Fruit fly (Drosophila melanogaster): Measurements from ENCODE around the gene AP-1gamma.

The AP-1gamma gene

DNA sequence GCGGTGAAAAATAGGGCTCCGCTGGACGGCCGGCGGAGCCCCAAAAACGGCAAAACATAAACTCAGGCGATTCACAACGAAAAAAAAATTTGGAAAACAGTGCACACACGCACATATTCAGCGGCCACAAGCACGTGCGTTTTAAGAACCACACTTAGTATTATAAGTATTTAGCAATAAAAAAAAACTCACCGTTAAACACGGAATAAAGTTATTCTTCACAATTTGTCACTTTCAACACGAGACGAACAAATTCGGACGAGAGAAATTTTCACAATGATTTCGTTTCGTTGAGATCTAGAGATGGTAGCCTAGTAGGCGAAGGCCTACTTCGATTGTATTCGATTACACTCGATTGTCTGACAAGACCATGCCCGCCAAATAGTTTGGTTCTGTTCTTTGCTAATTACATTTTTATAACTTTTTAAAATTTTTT lies 47.9 kb downstream of the AP-1gamma start, which contains the start of gene His3.3B (continued):
- TF ChIP-seq Hr51 (GFP tag; optimal IDR thresholded peaks at IDR 0.05) = no peak
- no peak for TF ChIP-seq row (GFP tag; IDR thresholded peaks at IDR 0.05)
- no peak for TF ChIP-seq abd-A (tag; optimal IDR thresholded peaks at IDR 0.05)
- peak; percentile 1 for TF ChIP-seq nau (GFP tag; optimal IDR thresholded peaks at IDR 0.05)
- no peak for TF ChIP-seq CG2129 (GFP tag; IDR thresholded peaks at IDR 0.05; ENCODE audit: partially characterized antibody)
- no peak for TF ChIP-seq jing (GFP tag; optimal IDR thresholded peaks at IDR 0.05)
- TF ChIP-seq sob (GFP tag; IDR thresholded peaks at IDR 0.05) = no peak
- no peak for TF ChIP-seq Kr (GFP tag; optimal IDR thresholded peaks at IDR 0.05)
- peak; percentile 17 for TF ChIP-seq CG17385 (GFP tag; optimal IDR thresholded peaks at IDR 0.05)
- peak; percentile 42 for TF ChIP-seq CG14710 (tag; optimal IDR thresholded peaks at IDR 0.05)
- peak; percentile 38; the same call in 1 of the 2 replicates for TF ChIP-seq bowl (GFP tag; IDR thresholded peaks at IDR 0.05)
- TF ChIP-seq Abd-B (GFP tag; optimal IDR thresholded peaks at IDR 0.05) = no peak
- TF ChIP-seq Aef1 (GFP tag; IDR thresholded peaks at IDR 0.05) = no peak
- no peak for TF ChIP-seq Hey (tag; optimal IDR thresholded peaks at IDR 0.05)
- TF ChIP-seq CG2712 (tag; optimal IDR thresholded peaks at IDR 0.05) = no peak
- no peak for TF ChIP-seq CG11247 (GFP tag; IDR thresholded peaks at IDR 0.05)
- no peak for TF ChIP-seq Tbp (GFP tag; optimal IDR thresholded peaks at IDR 0.05)
- no peak for TF ChIP-seq sug (tag; optimal IDR thresholded peaks at IDR 0.05)
- TF ChIP-seq Nf-YC (tag; optimal IDR thresholded peaks at IDR 0.05) = no peak
- TF ChIP-seq CG3163 (GFP tag; optimal IDR thresholded peaks at IDR 0.05) = no peak
- TF ChIP-seq CG4730 (GFP tag; IDR thresholded peaks at IDR 0.05) = no peak
- no peak for TF ChIP-seq Rx (GFP tag; IDR thresholded peaks at IDR 0.05)
- TF ChIP-seq psq (GFP tag; optimal IDR thresholded peaks at IDR 0.05) = no peak
- TF ChIP-seq CG1024 (GFP tag; IDR thresholded peaks at IDR 0.05) = no peak
- TF ChIP-seq Scr (GFP tag; IDR thresholded peaks at IDR 0.05; ENCODE audit: partially characterized antibody) = peak; percentile 41
- TF ChIP-seq CG10959 (GFP tag; IDR thresholded peaks at IDR 0.05) = no peak
- no peak for TF ChIP-seq tin (GFP tag; optimal IDR thresholded peaks at IDR 0.05)
- peak; percentile 22 for TF ChIP-seq lilli (GFP tag; optimal IDR thresholded peaks at IDR 0.05)
- TF ChIP-seq CG31441 (GFP tag; IDR thresholded peaks at IDR 0.05) = no peak; the same call in 1 of the 2 replicates
- TF ChIP-seq E2f1 (GFP tag; IDR thresholded peaks at IDR 0.05) = no peak
- TF ChIP-seq CG33557 (GFP tag; optimal IDR thresholded peaks at IDR 0.05) = peak; percentile 11
- TF ChIP-seq CG7357 (GFP tag; IDR thresholded peaks at IDR 0.05) = no peak
- TF ChIP-seq Doc2 (GFP tag; IDR thresholded peaks at IDR 0.05) = no peak
- TF ChIP-seq br (optimal IDR thresholded peaks at IDR 0.05) = no peak
- no peak for TF ChIP-seq prd (optimal IDR thresholded peaks at IDR 0.05)
- no peak for TF ChIP-seq prd (GFP tag; IDR thresholded peaks at IDR 0.05)
- TF ChIP-seq CG6254 (GFP tag; optimal IDR thresholded peaks at IDR 0.05) = no peak
- peak; percentile 31 for TF ChIP-seq CG15269 (tag; optimal IDR thresholded peaks at IDR 0.05)
- TF ChIP-seq CG11504 (tag; optimal IDR thresholded peaks at IDR 0.05) = no peak
- no peak for TF ChIP-seq slp2 (GFP tag; optimal IDR thresholded peaks at IDR 0.05)
- no peak for TF ChIP-seq CG9932 (GFP tag; IDR thresholded peaks at IDR 0.05)
- TF ChIP-seq insv (GFP tag; optimal IDR thresholded peaks at IDR 0.05) = peak in 1 of 2 experiments; percentile 34
- TF ChIP-seq CG17802 (tag; optimal IDR thresholded peaks at IDR 0.05) = no peak
- no peak for TF ChIP-seq sisA (GFP tag; IDR thresholded peaks at IDR 0.05)
- no peak for TF ChIP-seq CG9215 (GFP tag; IDR thresholded peaks at IDR 0.05)
- TF ChIP-seq Hr3 (GFP tag; optimal IDR thresholded peaks at IDR 0.05) = no peak
- TF ChIP-seq CG10462 (GFP tag; optimal IDR thresholded peaks at IDR 0.05) = no peak
- peak; percentile 20 for TF ChIP-seq CG30020 (tag; optimal IDR thresholded peaks at IDR 0.05)
- no peak for TF ChIP-seq p53 (GFP tag; optimal IDR thresholded peaks at IDR 0.05)
- no peak for TF ChIP-seq sna (GFP tag; IDR thresholded peaks at IDR 0.05; ENCODE audit: partially characterized antibody)
- TF ChIP-seq fd64A (GFP tag; optimal IDR thresholded peaks at IDR 0.05) = no peak
- TF ChIP-seq CG8388 (GFP tag; optimal IDR thresholded peaks at IDR 0.05) = no peak
- TF ChIP-seq grn (GFP tag; optimal IDR thresholded peaks at IDR 0.05) = no peak
